Worm (Caenorhabditis elegans) whole organism, midembryonic: Measurements from ENCODE around the gene D1086.12.
"Not testable (repeated sequence)": the region's sequence is repeated elsewhere in the genome, so short reads cannot be mapped to it uniquely, and the experiment has no call there.

Experiments
- flt-1 ChIP-seq: fragments of 200-800 bp; sonication (Bioruptor generic); IDR thresholded peaks from 2 replicates; pipeline ENCODE4 v1.3.6; 2022; ENCODE audit warnings: missing genetic modification characterization, missing compliant biosample characterization
- klf-2 ChIP-seq: fragments of 200-800 bp; sonication (Bioruptor generic); conservative IDR thresholded peaks from 2 replicates; pipeline ENCODE4 v1.3.6; 2022; ENCODE audit warnings: missing genetic modification reagents, missing genetic modification characterization, missing compliant biosample characterization
- ref-1 ChIP-seq: fragments of 200-800 bp; sonication (Bioruptor generic); conservative IDR thresholded peaks from 2 replicates; pipeline ENCODE4 v1.3.6; 2022; ENCODE audit warnings: missing genetic modification reagents, missing genetic modification characterization, missing compliant biosample characterization

DNA sequence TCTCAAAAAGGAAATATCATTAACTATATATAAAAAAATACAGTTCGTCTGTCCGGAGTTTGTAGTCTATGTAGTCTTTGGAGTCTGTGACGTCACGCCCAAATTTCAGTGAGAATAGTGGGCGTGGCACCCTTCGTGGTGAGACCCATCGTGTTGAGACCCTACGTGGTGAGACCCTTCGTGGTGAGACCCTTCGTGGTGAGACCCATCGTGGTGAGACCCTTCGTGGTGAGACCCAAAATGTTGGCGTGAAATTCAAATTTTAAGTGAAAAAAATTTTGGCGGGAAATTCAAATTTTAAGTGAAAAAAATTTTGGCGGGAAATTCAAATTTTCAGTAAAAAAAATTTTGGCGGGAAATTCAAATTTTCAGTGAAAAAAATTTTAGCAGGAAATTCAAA, 23.2 kb downstream of the D1086.12 start:
- not testable (repeated sequence) for TF ChIP-seq flt-1; ref-1 (GFP tag; lab: Robert Waterston, UW); klf-2 (GFP tag; lab: Robert Waterston, UW)
